Fruit fly (Drosophila melanogaster) whole organism, wandering third instar larva: ENCODE results near the gene CG33178.
A peak's percentile ranks its signal among the peaks of the same experiment; 100 is the strongest.

Source experiments
- Abd-B ChIP-seq: fragments of >200 bp; optimal IDR thresholded peaks from 2 replicates; lab custom pipeline; 2017; ENCODE audit warnings: missing biosample characterization, missing genetic modification characterization
- CG32264 ChIP-seq: fragments of 200-800 bp; sonication (Bioruptor generic); optimal IDR thresholded peaks from 2 replicates; lab custom pipeline; 2016; ENCODE audit warnings: missing biosample characterization, missing genetic modification characterization
- CG9705 ChIP-seq: fragments of 200-800 bp; sonication (Bioruptor generic); optimal IDR thresholded peaks from 2 replicates; lab custom pipeline; 2018; ENCODE audit warnings: missing biosample characterization, mild to moderate bottlenecking, missing genetic modification characterization
- CrebA ChIP-seq: fragments of 200-800 bp; sonication (Bioruptor generic); optimal IDR thresholded peaks from 2 replicates; lab custom pipeline; 2016; ENCODE audit warnings: missing biosample characterization, mild to moderate bottlenecking, missing genetic modification characterization, borderline replicate concordance
- Dfd ChIP-seq: fragments of >200 bp; optimal IDR thresholded peaks from 2 replicates; lab custom pipeline; 2017; ENCODE audit warnings: missing biosample characterization, missing genetic modification characterization
- Dif ChIP-seq: fragments of 200-275, 200-300 bp; sonication (Bioruptor generic); optimal IDR thresholded peaks from 2 replicates; lab custom pipeline; 2018; ENCODE audit warnings: missing biosample characterization, missing genetic modification characterization; ENCODE audit not compliant: partially characterized antibody
- GATAd ChIP-seq: sonication (Bioruptor generic); optimal IDR thresholded peaks from 2 replicates; lab custom pipeline; 2016; ENCODE audit warnings: missing biosample characterization, missing genetic modification characterization
- HLH106 ChIP-seq: fragments of 200-800 bp; optimal IDR thresholded peaks from 3 replicates; lab custom pipeline; 2019; ENCODE audit warnings: missing biosample characterization, mild to moderate bottlenecking, missing genetic modification characterization, moderate library complexity
- Hnf4 ChIP-seq: fragments of 200-800 bp; sonication (Bioruptor generic); optimal IDR thresholded peaks from 2 replicates; lab custom pipeline; 2016; ENCODE audit warnings: missing biosample characterization, mild to moderate bottlenecking, missing genetic modification characterization
- Hr78 ChIP-seq: fragments of >200 bp; optimal IDR thresholded peaks from 2 replicates; lab custom pipeline; 2017; ENCODE audit warnings: missing biosample characterization, missing genetic modification characterization
- Hr83 ChIP-seq: fragments of 200-300 bp; sonication (Bioruptor generic); optimal IDR thresholded peaks from 2 replicates; lab custom pipeline; 2016; ENCODE audit warnings: missing biosample characterization, mild to moderate bottlenecking, missing genetic modification characterization, moderate library complexity; ENCODE audit not compliant: poor library complexity, severe bottlenecking
- Jra ChIP-seq: sonication (Bioruptor generic); optimal IDR thresholded peaks from 2 replicates; lab custom pipeline; 2016; ENCODE audit warnings: missing biosample characterization, missing genetic modification characterization
- Mio ChIP-seq: sonication (Bioruptor generic); optimal IDR thresholded peaks from 2 replicates; lab custom pipeline; 2016; ENCODE audit warnings: missing biosample characterization, missing genetic modification characterization
- Myc ChIP-seq: fragments of >200 bp; optimal IDR thresholded peaks from 2 replicates; lab custom pipeline; 2017
- N ChIP-seq: fragments of >200 bp; optimal IDR thresholded peaks from 2 replicates; lab custom pipeline; 2018; ENCODE audit warnings: missing biosample characterization, missing external identifiers, missing genetic modification characterization
- OdsH ChIP-seq: fragments of 200-800 bp; sonication (Bioruptor generic); optimal IDR thresholded peaks from 2 replicates; lab custom pipeline; 2016; ENCODE audit warnings: missing biosample characterization, mild to moderate bottlenecking, missing genetic modification characterization
- Rel ChIP-seq, 2 experiments: fragments of 200-800 bp; sonication (Bioruptor generic) in 1 of 2; optimal IDR thresholded peaks; 2 replicates in 1 of 2; 3 replicates in 1 of 2; lab custom pipeline; 2016 to 2019; ENCODE audit warnings: mild to moderate bottlenecking in 2 of 2, missing biosample characterization in 2 of 2, missing genetic modification characterization in 2 of 2, moderate library complexity in 1 of 2
- Sp1 ChIP-seq: fragments of 200-800 bp; sonication (Bioruptor generic); optimal IDR thresholded peaks from 3 replicates; lab custom pipeline; 2019; ENCODE audit warnings: missing biosample characterization, mild to moderate bottlenecking, missing genetic modification characterization, moderate library complexity
- Vsx2 ChIP-seq: fragments of 200-300, 225-300 bp; sonication (Bioruptor generic); optimal IDR thresholded peaks from 2 replicates; lab custom pipeline; 2018; ENCODE audit warnings: missing biosample characterization, missing genetic modification characterization; ENCODE audit not compliant: partially characterized antibody
- br ChIP-seq: fragments of 200-800 bp; sonication (Bioruptor generic); optimal IDR thresholded peaks from 2 replicates; lab custom pipeline; 2016; ENCODE audit warnings: missing biosample characterization, missing genetic modification characterization
- brk ChIP-seq: fragments of 200-800 bp; sonication (Bioruptor generic); optimal IDR thresholded peaks from 2 replicates; lab custom pipeline; 2016; ENCODE audit warnings: missing biosample characterization, mild to moderate bottlenecking, missing genetic modification characterization
- dl ChIP-seq, 2 experiments: fragments of 175-275, 200-275 bp in 1 of 2; fragments of 200-275 bp in 1 of 2; sonication (Bioruptor generic); optimal IDR thresholded peaks; lab custom pipeline; 2018; ENCODE audit warnings: mild to moderate bottlenecking in 2 of 2, missing biosample characterization in 2 of 2, missing genetic modification characterization in 2 of 2, moderate library complexity in 2 of 2; ENCODE audit not compliant: partially characterized antibody in 2 of 2, insufficient read depth in 1 of 2
- dmrt93B ChIP-seq: fragments of 200-800 bp; sonication (Bioruptor generic); optimal IDR thresholded peaks from 2 replicates; lab custom pipeline; 2018; ENCODE audit warnings: missing biosample characterization, mild to moderate bottlenecking, missing genetic modification characterization
- dsf ChIP-seq: sonication (Bioruptor generic); optimal IDR thresholded peaks from 2 replicates; lab custom pipeline; 2016; ENCODE audit warnings: missing biosample characterization, missing genetic modification characterization, borderline replicate concordance
- ey ChIP-seq: fragments of 200-800 bp; sonication (Bioruptor generic); optimal IDR thresholded peaks from 2 replicates; lab custom pipeline; 2016; ENCODE audit warnings: missing biosample characterization, missing genetic modification characterization
- foxo ChIP-seq, 2 experiments: fragments of 200-800 bp; sonication (Bioruptor generic); optimal IDR thresholded peaks; 2 replicates in 1 of 2; 3 replicates in 1 of 2; lab custom pipeline; 2016 to 2017; ENCODE audit warnings: missing biosample characterization in 2 of 2, missing genetic modification characterization in 2 of 2
- fru ChIP-seq: fragments of 200-800 bp; sonication (Bioruptor generic); optimal IDR thresholded peaks from 3 replicates; lab custom pipeline; 2016; ENCODE audit warnings: missing biosample characterization, mild to moderate bottlenecking, missing genetic modification characterization
- h ChIP-seq: fragments of 200-800 bp; sonication (Bioruptor generic); optimal IDR thresholded peaks from 3 replicates; lab custom pipeline; 2016; ENCODE audit warnings: missing biosample characterization, mild to moderate bottlenecking, missing genetic modification characterization
- jim ChIP-seq: fragments of 175-275, 200-325 bp; sonication (Bioruptor generic); optimal IDR thresholded peaks from 2 replicates; lab custom pipeline; 2016; ENCODE audit warnings: missing biosample characterization, mild to moderate bottlenecking, missing genetic modification characterization
- lola ChIP-seq: fragments of >200 bp; optimal IDR thresholded peaks from 2 replicates; lab custom pipeline; 2017; ENCODE audit warnings: missing biosample characterization, missing genetic modification characterization
- pan ChIP-seq: fragments of >200 bp; optimal IDR thresholded peaks from 2 replicates; lab custom pipeline; 2017
- psq ChIP-seq: fragments of 200-800 bp; sonication (Bioruptor generic); optimal IDR thresholded peaks from 3 replicates; lab custom pipeline; 2017; ENCODE audit warnings: missing biosample characterization, mild to moderate bottlenecking, missing genetic modification characterization, moderate library complexity
- rgr ChIP-seq: fragments of 200-800 bp; sonication (Bioruptor generic); optimal IDR thresholded peaks from 3 replicates; lab custom pipeline; 2016; ENCODE audit warnings: missing biosample characterization, mild to moderate bottlenecking, missing genetic modification characterization
- sage ChIP-seq: fragments of 200-800 bp; sonication (Bioruptor generic); optimal IDR thresholded peaks from 2 replicates; lab custom pipeline; 2016; ENCODE audit warnings: missing biosample characterization, mild to moderate bottlenecking, missing genetic modification characterization
- sv ChIP-seq: fragments of 200-800 bp; sonication (Bioruptor generic); optimal IDR thresholded peaks from 3 replicates; lab custom pipeline; 2016; ENCODE audit warnings: missing biosample characterization, missing genetic modification characterization
- tai ChIP-seq: sonication (Bioruptor generic); optimal IDR thresholded peaks from 2 replicates; lab custom pipeline; 2016; ENCODE audit warnings: missing biosample characterization, missing genetic modification characterization
- usp ChIP-seq: fragments of >200 bp; optimal IDR thresholded peaks from 2 replicates; lab custom pipeline; 2017; ENCODE audit warnings: missing biosample characterization, missing genetic modification characterization
- woc ChIP-seq: sonication (Bioruptor generic); optimal IDR thresholded peaks from 2 replicates; lab custom pipeline; 2016; ENCODE audit warnings: missing biosample characterization, mild to moderate bottlenecking, missing genetic modification characterization

Gene CG33178

DNA sequence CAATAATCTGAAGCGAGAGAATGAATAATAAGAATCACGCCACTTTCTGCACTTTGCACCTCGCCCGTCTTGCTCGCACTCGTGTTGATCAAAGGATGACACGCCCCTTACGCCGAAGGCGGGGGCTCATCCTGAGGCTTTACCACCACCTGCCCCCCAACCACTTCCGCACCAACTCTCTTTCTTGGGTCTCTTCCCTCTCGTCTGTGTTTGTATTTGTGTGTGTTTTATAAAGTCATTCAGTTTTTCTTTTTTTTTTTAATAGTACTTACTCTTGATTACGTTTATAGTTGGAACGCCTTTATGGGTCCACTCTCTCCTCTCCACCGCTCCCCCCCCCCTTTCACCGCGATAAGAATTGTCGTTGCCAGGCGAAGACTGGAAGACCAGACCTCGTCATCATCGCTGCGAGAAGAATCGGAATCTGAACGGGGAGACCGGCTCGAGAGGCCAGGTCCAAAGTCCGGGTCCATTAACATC lies 13.2 kb upstream of the CG33178 start:
- TF ChIP-seq N (GFP tag; lab: Kevin White, UChicago) (no peak), Vsx2 (GFP tag; lab: Kevin White, UChicago) (no peak), lola (GFP tag; lab: Kevin White, UChicago) (no peak), CG32264 (GFP tag; lab: Kevin White, UChicago) (no peak), Jra (GFP tag; lab: Kevin White, UChicago) (no peak), brk (GFP tag; lab: Kevin White, UChicago) (no peak), tai (GFP tag; lab: Kevin White, UChicago) (no peak), CrebA (GFP tag; lab: Kevin White, UChicago) (no peak), psq (peak; percentile 51), CG9705 (GFP tag; lab: Kevin White, UChicago) (peak; percentile 55), jim (GFP tag; lab: Kevin White, UChicago) (no peak), Rel (GFP tag; optimal IDR thresholded peaks at IDR 0.05; lab: Kevin White, UChicago) (no peak), Rel (tag; optimal IDR thresholded peaks at IDR 0.05; lab: Kevin White, UChicago) (peak; percentile 52), Myc (no peak), ey (no peak), usp (GFP tag; lab: Kevin White, UChicago) (no peak), Dfd (no peak), foxo (GFP tag; optimal IDR thresholded peaks at IDR 0.05; lab: Kevin White, UChicago) (peak in 1 of 2 experiments; percentile 43), Hnf4 (peak; percentile 97), rgr (GFP tag; lab: Kevin White, UChicago) (peak; percentile 50), dsf (GFP tag; lab: Kevin White, UChicago) (no peak), fru (GFP tag; lab: Kevin White, UChicago) (peak; percentile 59), dl (GFP tag; optimal IDR thresholded peaks at IDR 0.05; lab: Kevin White, UChicago; ENCODE audit: insufficient read depth in 1 of 2, partially characterized antibody in 2 of 2) (no peak), dmrt93B (GFP tag; lab: Kevin White, UChicago) (peak; percentile 27), br (GFP tag; lab: Kevin White, UChicago) (peak; percentile 46), Mio (GFP tag; lab: Kevin White, UChicago) (no peak), HLH106 (tag; lab: Kevin White, UChicago) (peak; percentile 35), pan (no peak), Sp1 (GFP tag; lab: Kevin White, UChicago) (peak; percentile 77), GATAd (GFP tag; lab: Kevin White, UChicago) (no peak), woc (no peak), Hr83 (GFP tag; lab: Kevin White, UChicago) (no peak), Hr78 (GFP tag; lab: Kevin White, UChicago) (no peak), OdsH (GFP tag; lab: Kevin White, UChicago) (peak; percentile 18), Abd-B (GFP tag; lab: Kevin White, UChicago) (no peak), h (peak; percentile 67), Dif (GFP tag; lab: Kevin White, UChicago) (no peak), sage (GFP tag; lab: Kevin White, UChicago) (peak; percentile 9), sv (GFP tag; lab: Kevin White, UChicago) (no peak)

DNA sequence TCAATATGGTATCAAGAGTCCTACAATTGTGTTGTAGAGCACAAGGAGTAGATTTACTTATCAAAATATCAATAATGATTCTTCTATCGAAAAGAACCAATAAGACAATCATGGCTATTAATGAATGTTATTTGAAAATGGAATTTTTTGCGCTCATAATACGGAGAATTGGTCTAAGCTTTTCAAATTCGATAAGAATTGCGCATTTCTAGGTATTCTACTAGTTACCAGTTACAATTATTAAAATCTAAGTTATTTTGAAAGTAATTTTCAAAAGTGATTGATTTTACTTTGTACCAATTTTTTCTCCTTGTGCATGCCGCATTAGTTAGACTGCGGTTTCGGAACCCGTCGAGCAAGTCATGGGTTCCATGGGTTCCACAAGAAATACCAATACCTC lies 12.5 kb upstream of the CG33178 start:
- TF ChIP-seq rgr (GFP tag; lab: Kevin White, UChicago) (no peak), N (GFP tag; lab: Kevin White, UChicago) (no peak), dsf (GFP tag; lab: Kevin White, UChicago) (no peak), brk (GFP tag; lab: Kevin White, UChicago) (peak; percentile 45), HLH106 (tag; lab: Kevin White, UChicago) (no peak), Mio (GFP tag; lab: Kevin White, UChicago) (no peak), CG32264 (GFP tag; lab: Kevin White, UChicago) (no peak), jim (GFP tag; lab: Kevin White, UChicago) (no peak), Hr83 (GFP tag; lab: Kevin White, UChicago) (no peak), woc (peak; percentile 58), fru (GFP tag; lab: Kevin White, UChicago) (peak; percentile 39), usp (GFP tag; lab: Kevin White, UChicago) (no peak), tai (GFP tag; lab: Kevin White, UChicago) (no peak), OdsH (GFP tag; lab: Kevin White, UChicago) (no peak), dl (GFP tag; optimal IDR thresholded peaks at IDR 0.05; lab: Kevin White, UChicago; ENCODE audit: insufficient read depth in 1 of 2, partially characterized antibody in 2 of 2) (no peak), Myc (no peak), h (no peak), lola (GFP tag; lab: Kevin White, UChicago) (no peak)
